Worm (Caenorhabditis elegans): ENCODE data around the gene srt-6.
A peak's percentile ranks its signal among the peaks of the same experiment; 100 is the strongest.

srt-6 gene

ce11 chrV:7387755-7388154 is 20.9 kb downstream of the srt-6 start, which contains the start of gene C02H6.3:
Gene C02H6.3 (minus strand): TSS chrV:7387855.
- no peak for TF ChIP-seq F13H6.1 (tag; optimal IDR thresholded peaks at IDR 0.05)
- TF ChIP-seq gmeb-1 (tag; optimal IDR thresholded peaks at IDR 0.05) = no peak
- no peak for TF ChIP-seq mab-5 (tag; optimal IDR thresholded peaks at IDR 0.05)
- no peak for TF ChIP-seq skn-1 (tag; optimal IDR thresholded peaks at IDR 0.05)
- TF ChIP-seq ama-1 (optimal IDR thresholded peaks at IDR 0.05) = no peak
- TF ChIP-seq aly-2 (tag; optimal IDR thresholded peaks at IDR 0.05) = no peak
- no peak for TF ChIP-seq mdl-1 (tag; optimal IDR thresholded peaks at IDR 0.05)
- no peak for TF ChIP-seq sma-3 (GFP tag; optimal IDR thresholded peaks at IDR 0.05)
- no peak for TF ChIP-seq egl-27 (tag; optimal IDR thresholded peaks at IDR 0.05)
- TF ChIP-seq lin-39 (tag; optimal IDR thresholded peaks at IDR 0.05) = no peak
- TF ChIP-seq nhr-23 (tag; optimal IDR thresholded peaks at IDR 0.05) = no peak
- no peak for TF ChIP-seq elt-1 (tag; optimal IDR thresholded peaks at IDR 0.05)
- no peak for TF ChIP-seq nhr-129 (tag; optimal IDR thresholded peaks at IDR 0.05)
- TF ChIP-seq blmp-1 (tag; optimal IDR thresholded peaks at IDR 0.05; ENCODE audit: insufficient read depth) = no peak

- TF ChIP-seq R02D3.7 (tag; optimal IDR thresholded peaks at IDR 0.05) (no peak), peb-1 (tag; optimal IDR thresholded peaks at IDR 0.05) (no peak), C34F6.9 (tag; optimal IDR thresholded peaks at IDR 0.05) (no peak), nhr-10 (tag; optimal IDR thresholded peaks at IDR 0.05) (no peak), unc-62 (GFP tag; optimal IDR thresholded peaks at IDR 0.05) (no peak), unc-55 (GFP tag; optimal IDR thresholded peaks at IDR 0.05) (peak; percentile 6), fos-1 (tag; optimal IDR thresholded peaks at IDR 0.05) (peak; percentile 2), crh-2 (tag; optimal IDR thresholded peaks at IDR 0.05) (no peak)
Measured at ce11 chrV:7386052-7386573, 22.5 kb downstream of the srt-6 start, which contains the start of gene srp-6. Gene srp-6 (minus strand): TSS chrV:7386102.

- TF ChIP-seq mdl-1 (tag; optimal IDR thresholded peaks at IDR 0.05) (no peak), gmeb-1 (tag; optimal IDR thresholded peaks at IDR 0.05) (no peak), Y55F3AM.14 (GFP tag; optimal IDR thresholded peaks at IDR 0.05) (no peak), skn-1 (tag; optimal IDR thresholded peaks at IDR 0.05) (no peak), lin-11 (tag; optimal IDR thresholded peaks at IDR 0.05) (no peak), sma-3 (GFP tag; optimal IDR thresholded peaks at IDR 0.05) (no peak), C34F6.9 (tag; optimal IDR thresholded peaks at IDR 0.05) (no peak), lin-39 (tag; optimal IDR thresholded peaks at IDR 0.05) (no peak), lin-13 (GFP tag; optimal IDR thresholded peaks at IDR 0.05) (no peak), ama-1 (optimal IDR thresholded peaks at IDR 0.05) (no peak), nhr-25 (tag; optimal IDR thresholded peaks at IDR 0.05) (no peak), ztf-4 (tag; optimal IDR thresholded peaks at IDR 0.05) (no peak), R02D3.7 (tag; optimal IDR thresholded peaks at IDR 0.05) (no peak), crh-2 (tag; optimal IDR thresholded peaks at IDR 0.05) (no peak), fos-1 (tag; optimal IDR thresholded peaks at IDR 0.05) (no peak), nhr-6 (tag; optimal IDR thresholded peaks at IDR 0.05) (no peak), unc-62 (GFP tag; optimal IDR thresholded peaks at IDR 0.05) (no peak), unc-55 (GFP tag; optimal IDR thresholded peaks at IDR 0.05) (no peak), zag-1 (tag; optimal IDR thresholded peaks at IDR 0.05) (no peak), ztf-11 (tag; optimal IDR thresholded peaks at IDR 0.05) (no peak)
Measured at ce11 chrV:7381008-7381407, 27.6 kb downstream of the srt-6 start, which contains the start of gene C03G6.17. Gene C03G6.17 (minus strand): TSS chrV:7381108.

- TF ChIP-seq alr-1 (tag; optimal IDR thresholded peaks at IDR 0.05) (no peak), nhr-6 (tag; optimal IDR thresholded peaks at IDR 0.05) (no peak), egl-27 (tag; optimal IDR thresholded peaks at IDR 0.05) (no peak), lin-13 (GFP tag; optimal IDR thresholded peaks at IDR 0.05) (no peak), nhr-12 (tag; optimal IDR thresholded peaks at IDR 0.05) (no peak), ama-1 (optimal IDR thresholded peaks at IDR 0.05) (no peak), nhr-11 (tag; optimal IDR thresholded peaks at IDR 0.05) (no peak), ZK546.5 (tag; optimal IDR thresholded peaks at IDR 0.05) (no peak), blmp-1 (tag; optimal IDR thresholded peaks at IDR 0.05; ENCODE audit: insufficient read depth) (no peak), nhr-23 (tag; optimal IDR thresholded peaks at IDR 0.05) (no peak), ztf-4 (tag; optimal IDR thresholded peaks at IDR 0.05) (no peak), lsy-2 (tag; optimal IDR thresholded peaks at IDR 0.05) (no peak), snpc-4 (tag; optimal IDR thresholded peaks at IDR 0.05) (no peak), crh-2 (tag; optimal IDR thresholded peaks at IDR 0.05) (no peak), aly-2 (tag; optimal IDR thresholded peaks at IDR 0.05) (no peak), unc-39 (tag; optimal IDR thresholded peaks at IDR 0.05) (no peak), ztf-1 (GFP tag; conservative IDR thresholded peaks at IDR 0.05) (no peak)
Measured at ce11 chrV:7379384-7379783, 29.2 kb downstream of the srt-6 start, which contains the start of gene srsx-24. Gene srsx-24 (minus strand): TSS chrV:7379484.

Data from whole organism, L2 larva.